Worm (Caenorhabditis elegans) whole organism, L2 larva: ENCODE results near the gene snt-1.

ENCODE experiments used
- C34F6.9 ChIP-seq: fragments of 150-350 bp; optimal IDR thresholded peaks from 2 replicates; lab custom pipeline; 2014; ENCODE audit warnings: missing biosample characterization, missing genetic modification characterization
- F13H6.1 ChIP-seq: sonication (generic microtip); optimal IDR thresholded peaks from 2 replicates; lab custom pipeline; 2016; ENCODE audit warnings: missing genetic modification characterization, missing compliant biosample characterization
- R02D3.7 ChIP-seq: fragments of 150-350 bp; optimal IDR thresholded peaks from 2 replicates; lab custom pipeline; 2014; ENCODE audit warnings: missing biosample characterization, missing genetic modification characterization
- Y55F3AM.14 ChIP-seq: fragments of 200-800 bp; sonication (Bioruptor generic); optimal IDR thresholded peaks from 2 replicates; lab custom pipeline; 2018; ENCODE audit warnings: mild to moderate bottlenecking, missing genetic modification characterization, missing compliant biosample characterization
- ZK546.5 ChIP-seq: sonication (generic microtip); optimal IDR thresholded peaks from 2 replicates; lab custom pipeline; 2017; ENCODE audit warnings: missing biosample characterization, missing genetic modification characterization
- alr-1 ChIP-seq: fragments of 150-350 bp; optimal IDR thresholded peaks from 2 replicates; lab custom pipeline; 2014; ENCODE audit warnings: missing biosample characterization, missing genetic modification characterization
- aly-2 ChIP-seq: fragments of 150-350 bp; optimal IDR thresholded peaks from 2 replicates; lab custom pipeline; 2014; ENCODE audit warnings: missing biosample characterization, missing genetic modification characterization
- ama-1 ChIP-seq: fragments of 150-350 bp; optimal IDR thresholded peaks from 2 replicates; lab custom pipeline; 2018; ENCODE audit warnings: inconsistent platforms
- blmp-1 ChIP-seq: sonication (generic microtip); optimal IDR thresholded peaks from 2 replicates; lab custom pipeline; 2017; ENCODE audit warnings: missing genetic modification characterization, mild to moderate bottlenecking, missing compliant biosample characterization, antibody characterized with exemption, moderate library complexity; ENCODE audit not compliant: insufficient read depth
- ceh-16 ChIP-seq: fragments of 150-350 bp; optimal IDR thresholded peaks from 2 replicates; lab custom pipeline; 2014; ENCODE audit warnings: missing biosample characterization, missing genetic modification characterization
- ceh-82 ChIP-seq: fragments of 150-350 bp; optimal IDR thresholded peaks from 2 replicates; lab custom pipeline; 2014; ENCODE audit warnings: missing biosample characterization, missing genetic modification characterization
- crh-2 ChIP-seq: sonication (generic microtip); optimal IDR thresholded peaks from 2 replicates; lab custom pipeline; 2017; ENCODE audit warnings: missing biosample characterization, missing genetic modification characterization
- dmd-4 ChIP-seq: sonication (generic microtip); optimal IDR thresholded peaks from 2 replicates; lab custom pipeline; 2017; ENCODE audit warnings: missing biosample characterization, missing genetic modification characterization
- egl-27 ChIP-seq: sonication (generic microtip); optimal IDR thresholded peaks from 3 replicates; lab custom pipeline; 2017; ENCODE audit warnings: missing biosample characterization, missing genetic modification reagents, missing genetic modification characterization
- elt-1 ChIP-seq: fragments of 150-350 bp; optimal IDR thresholded peaks from 2 replicates; lab custom pipeline; 2014; ENCODE audit warnings: missing biosample characterization, missing genetic modification characterization
- elt-3 ChIP-seq: sonication (generic microtip); optimal IDR thresholded peaks from 2 replicates; lab custom pipeline; 2017; ENCODE audit warnings: missing biosample characterization, missing genetic modification characterization
- fos-1 ChIP-seq: fragments of 150-350 bp; optimal IDR thresholded peaks from 2 replicates; lab custom pipeline; 2014; ENCODE audit warnings: missing biosample characterization, missing genetic modification characterization
- gmeb-1 ChIP-seq: fragments of 150-350 bp; optimal IDR thresholded peaks from 2 replicates; lab custom pipeline; 2014; ENCODE audit warnings: missing biosample characterization, missing genetic modification characterization
- lin-11 ChIP-seq: fragments of 150-350 bp; sonication (generic microtip); optimal IDR thresholded peaks from 2 replicates; lab custom pipeline; 2014; ENCODE audit warnings: missing biosample characterization, missing genetic modification characterization, inconsistent platforms, mixed read lengths
- lin-13 ChIP-seq: fragments of 150-350 bp; optimal IDR thresholded peaks from 2 replicates; lab custom pipeline; 2014; ENCODE audit warnings: missing biosample characterization, missing genetic modification reagents, missing genetic modification characterization
- lin-39 ChIP-seq: fragments of 150-350 bp; optimal IDR thresholded peaks from 2 replicates; lab custom pipeline; 2014; ENCODE audit warnings: missing biosample characterization, missing genetic modification reagents, missing genetic modification characterization
- lsy-2 ChIP-seq, 2 experiments: fragments of 150-350 bp in 1 of 2; sonication (generic microtip) in 1 of 2; optimal IDR thresholded peaks; 2 replicates each; lab custom pipeline; 2014 to 2017; ENCODE audit warnings: missing biosample characterization in 2 of 2, missing genetic modification characterization in 2 of 2
- mab-5 ChIP-seq: fragments of 150-350 bp; optimal IDR thresholded peaks from 2 replicates; lab custom pipeline; 2014; ENCODE audit warnings: missing biosample characterization, missing genetic modification characterization
- mbf-1 ChIP-seq: sonication (generic microtip); optimal IDR thresholded peaks from 2 replicates; lab custom pipeline; 2017; ENCODE audit warnings: missing biosample characterization, missing genetic modification characterization
- mdl-1 ChIP-seq, 2 experiments: fragments of 150-350 bp in 1 of 2; sonication (generic microtip) in 1 of 2; optimal IDR thresholded peaks; 2 replicates each; lab custom pipeline; 2017; ENCODE audit warnings: missing biosample characterization in 2 of 2, missing genetic modification characterization in 2 of 2
- nhr-10 ChIP-seq: sonication (generic microtip); optimal IDR thresholded peaks from 2 replicates; lab custom pipeline; 2017; ENCODE audit warnings: missing biosample characterization, missing genetic modification characterization
- nhr-11 ChIP-seq: fragments of 150-350 bp; optimal IDR thresholded peaks from 2 replicates; lab custom pipeline; 2014; ENCODE audit warnings: missing biosample characterization, missing genetic modification characterization
- nhr-12 ChIP-seq: fragments of 150-350 bp; optimal IDR thresholded peaks from 2 replicates; lab custom pipeline; 2014; ENCODE audit warnings: missing biosample characterization, missing genetic modification characterization
- nhr-129 ChIP-seq: fragments of 150-350 bp; optimal IDR thresholded peaks from 2 replicates; lab custom pipeline; 2014; ENCODE audit warnings: missing biosample characterization, missing genetic modification characterization
- nhr-21 ChIP-seq: fragments of 150-350 bp; optimal IDR thresholded peaks from 2 replicates; lab custom pipeline; 2014; ENCODE audit warnings: missing biosample characterization, missing genetic modification characterization
- nhr-23 ChIP-seq: fragments of 150-350 bp; optimal IDR thresholded peaks from 2 replicates; lab custom pipeline; 2014; ENCODE audit warnings: missing biosample characterization, missing genetic modification reagents, missing genetic modification characterization
- nhr-237 ChIP-seq: fragments of 150-350 bp; optimal IDR thresholded peaks from 2 replicates; lab custom pipeline; 2014; ENCODE audit warnings: missing biosample characterization, missing genetic modification characterization
- nhr-25 ChIP-seq: fragments of 150-350 bp; sonication (generic microtip); optimal IDR thresholded peaks from 3 replicates; lab custom pipeline; 2014; ENCODE audit warnings: missing biosample characterization, missing genetic modification characterization
- nhr-6 ChIP-seq: fragments of 150-350 bp; optimal IDR thresholded peaks from 2 replicates; lab custom pipeline; 2014; ENCODE audit warnings: missing biosample characterization, missing genetic modification characterization
- nhr-77 ChIP-seq: fragments of 150-350 bp; optimal IDR thresholded peaks from 2 replicates; lab custom pipeline; 2014; ENCODE audit warnings: missing biosample characterization, missing genetic modification characterization
- peb-1 ChIP-seq: fragments of 150-350 bp; optimal IDR thresholded peaks from 2 replicates; lab custom pipeline; 2014; ENCODE audit warnings: missing biosample characterization, missing genetic modification characterization
- sem-4 ChIP-seq: fragments of 150-350 bp; optimal IDR thresholded peaks from 2 replicates; lab custom pipeline; 2014; ENCODE audit warnings: missing biosample characterization, missing genetic modification reagents, missing genetic modification characterization
- skn-1 ChIP-seq: sonication (generic microtip); optimal IDR thresholded peaks from 2 replicates; lab custom pipeline; 2017; ENCODE audit warnings: missing biosample characterization, missing genetic modification characterization
- sma-3 ChIP-seq: sonication (generic microtip); optimal IDR thresholded peaks from 2 replicates; lab custom pipeline; 2016; ENCODE audit warnings: missing genetic modification reagents, missing genetic modification characterization, missing compliant biosample characterization
- sma-9 ChIP-seq, 2 experiments: fragments of 150-350 bp in 1 of 2; sonication (generic microtip) in 1 of 2; optimal IDR thresholded peaks; 2 replicates each; lab custom pipeline; 2014 to 2016; ENCODE audit warnings: missing genetic modification characterization in 2 of 2, mild to moderate bottlenecking in 1 of 2, missing biosample characterization in 1 of 2, missing compliant biosample characterization in 1 of 2, missing genetic modification reagents in 1 of 2, moderate library complexity in 1 of 2
- snpc-4 ChIP-seq: fragments of 150-350 bp; optimal IDR thresholded peaks from 2 replicates; lab custom pipeline; 2014; ENCODE audit warnings: missing biosample characterization, missing genetic modification characterization
- unc-39 ChIP-seq: fragments of 150-350 bp; optimal IDR thresholded peaks from 2 replicates; lab custom pipeline; 2014; ENCODE audit warnings: missing biosample characterization, missing genetic modification characterization
- unc-55 ChIP-seq: fragments of 150-350 bp; sonication (generic microtip); optimal IDR thresholded peaks from 3 replicates; lab custom pipeline; 2014; ENCODE audit warnings: missing biosample characterization, missing genetic modification reagents, missing genetic modification characterization
- unc-62 ChIP-seq: fragments of 150-350 bp; optimal IDR thresholded peaks from 2 replicates; lab custom pipeline; 2014; ENCODE audit warnings: missing biosample characterization, missing genetic modification reagents, missing genetic modification characterization
- zag-1 ChIP-seq: fragments of 150-350 bp; optimal IDR thresholded peaks from 2 replicates; lab custom pipeline; 2014; ENCODE audit warnings: missing biosample characterization, missing genetic modification characterization
- ztf-1 ChIP-seq: fragments of 200-800 bp; sonication (Bioruptor generic); conservative IDR thresholded peaks from 2 replicates; pipeline ENCODE4 v1.3.6; 2022; ENCODE audit warnings: missing genetic modification characterization, missing compliant biosample characterization
- ztf-11 ChIP-seq: sonication (generic microtip); optimal IDR thresholded peaks from 2 replicates; lab custom pipeline; 2017; ENCODE audit warnings: missing biosample characterization, missing genetic modification characterization
- ztf-4 ChIP-seq: fragments of 150-350 bp; optimal IDR thresholded peaks from 2 replicates; lab custom pipeline; 2014; ENCODE audit warnings: missing biosample characterization, missing genetic modification characterization

snt-1 gene

DNA sequence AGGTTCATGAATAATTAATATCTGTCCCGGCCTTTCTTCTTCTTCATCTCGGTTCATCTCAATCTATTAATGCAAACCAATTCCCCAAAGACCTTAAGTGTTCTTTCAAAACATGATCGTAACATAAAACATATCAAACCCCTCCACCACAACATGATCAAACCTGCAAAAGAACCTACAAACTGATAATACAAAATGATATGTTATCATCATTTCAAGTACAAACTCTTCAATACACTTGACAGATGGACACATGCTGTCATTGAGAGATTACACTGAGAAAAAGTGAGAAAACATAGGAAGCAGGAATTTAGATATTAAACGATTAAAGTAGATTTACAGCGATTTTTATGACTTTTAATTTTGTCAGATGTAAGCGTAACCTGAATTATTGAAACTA is 13.8 kb downstream of the snt-1 start (continued):
- TF ChIP-seq nhr-23 (tag; lab: Kevin White, UChicago) = no peak

DNA sequence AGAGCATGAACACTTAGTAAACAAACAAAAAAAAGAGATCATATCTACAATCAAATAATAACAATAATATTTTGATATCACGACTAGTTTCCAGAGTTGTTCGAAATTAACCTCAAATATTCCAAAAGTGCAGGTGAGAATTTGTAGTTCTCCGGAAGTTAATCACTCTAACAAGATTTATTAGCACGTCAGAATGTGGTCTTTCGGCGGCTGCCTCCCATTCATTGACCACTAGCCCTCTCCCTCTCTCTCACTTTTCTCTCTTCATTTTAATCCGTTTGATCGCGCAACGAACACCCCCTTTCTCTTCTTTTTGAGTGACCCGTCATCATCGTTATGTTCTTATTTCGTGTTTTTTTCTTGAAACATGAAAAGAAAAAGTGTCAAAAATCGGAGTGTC is 15.0 kb downstream of the snt-1 start:
- no peak for TF ChIP-seq aly-2 (tag; lab: Kevin White, UChicago)
- TF ChIP-seq sem-4 (tag; lab: Kevin White, UChicago) = peak; percentile 83
- TF ChIP-seq zag-1 (tag; lab: Kevin White, UChicago) = no peak
- no peak for TF ChIP-seq nhr-237 (tag; lab: Kevin White, UChicago)
- no peak for TF ChIP-seq C34F6.9 (tag; lab: Kevin White, UChicago)
- TF ChIP-seq nhr-11 (tag; lab: Kevin White, UChicago) = no peak
- TF ChIP-seq mab-5 = peak; percentile 91
- peak; percentile 78 for TF ChIP-seq ceh-16 (tag; lab: Kevin White, UChicago)
- no peak for TF ChIP-seq nhr-23 (tag; lab: Kevin White, UChicago)
- peak; percentile 74 for TF ChIP-seq nhr-21 (tag; lab: Kevin White, UChicago)
- TF ChIP-seq mbf-1 (tag; lab: Kevin White, UChicago) = no peak
- peak; percentile 34 for TF ChIP-seq nhr-6 (tag; lab: Kevin White, UChicago)
- no peak for TF ChIP-seq ztf-1 (GFP tag; lab: Robert Waterston, UW)
- TF ChIP-seq blmp-1 (tag; lab: Kevin White, UChicago) = peak; percentile 90
- no peak for TF ChIP-seq nhr-129 (tag; lab: Kevin White, UChicago)
- no peak for TF ChIP-seq lin-13 (GFP tag; lab: Kevin White, UChicago)
- no peak for TF ChIP-seq skn-1 (tag; lab: Kevin White, UChicago)
- peak; percentile 29 for TF ChIP-seq crh-2 (tag; lab: Kevin White, UChicago)
- TF ChIP-seq peb-1 (tag; lab: Kevin White, UChicago) = no peak
- TF ChIP-seq F13H6.1 (tag; lab: Kevin White, UChicago) = peak; percentile 52
- peak; percentile 21 to 24 for TF ChIP-seq mdl-1 (tag; optimal IDR thresholded peaks at IDR 0.05; lab: Kevin White, UChicago)
- TF ChIP-seq lin-39 (tag; lab: Kevin White, UChicago) = no peak
- TF ChIP-seq snpc-4 = no peak
- peak in 1 of 2 experiments; percentile 42 for TF ChIP-seq lsy-2 (tag; optimal IDR thresholded peaks at IDR 0.05; lab: Kevin White, UChicago)
- no peak for TF ChIP-seq lin-11 (tag; lab: Kevin White, UChicago)
- TF ChIP-seq Y55F3AM.14 (GFP tag; lab: Kevin White, UChicago) = no peak
- TF ChIP-seq nhr-12 = no peak
- no peak for TF ChIP-seq ama-1 (lab: Kevin White, UChicago)
- no peak for TF ChIP-seq ztf-4
- no peak for TF ChIP-seq dmd-4 (tag; lab: Kevin White, UChicago)
- TF ChIP-seq ztf-11 (tag; lab: Kevin White, UChicago) = no peak
- TF ChIP-seq elt-1 (tag; lab: Kevin White, UChicago) = no peak
- peak; percentile 25 for TF ChIP-seq unc-62
- no peak for TF ChIP-seq nhr-77 (tag; lab: Kevin White, UChicago)
- TF ChIP-seq ZK546.5 (tag; lab: Kevin White, UChicago) = no peak
- TF ChIP-seq sma-9 (GFP tag; optimal IDR thresholded peaks at IDR 0.05; lab: Kevin White, UChicago) = peak; percentile 82
- TF ChIP-seq sma-9 (tag; optimal IDR thresholded peaks at IDR 0.05; lab: Kevin White, UChicago) = no peak
- TF ChIP-seq R02D3.7 = no peak
- no peak for TF ChIP-seq nhr-10
- no peak for TF ChIP-seq gmeb-1
- TF ChIP-seq unc-55 (GFP tag; lab: Kevin White, UChicago) = no peak
- TF ChIP-seq elt-3 = no peak
- no peak for TF ChIP-seq unc-39 (tag; lab: Kevin White, UChicago)
- no peak for TF ChIP-seq fos-1
- no peak for TF ChIP-seq ceh-82 (tag; lab: Kevin White, UChicago)
- TF ChIP-seq egl-27 = peak; percentile 41
- no peak for TF ChIP-seq alr-1
- peak; percentile 54 for TF ChIP-seq nhr-25 (tag; lab: Kevin White, UChicago)
- peak; percentile 41 for TF ChIP-seq sma-3 (GFP tag; lab: Kevin White, UChicago)
